Worm (Caenorhabditis elegans) whole organism, midembryonic: ENCODE data around the gene T13G4.4.
"Not testable (repeated sequence)": the region's sequence is repeated elsewhere in the genome, so short reads cannot be mapped to it uniquely, and the experiment has no call there.

ENCODE experiments used
- flt-1 ChIP-seq: fragments of 200-800 bp; sonication (Bioruptor generic); IDR thresholded peaks from 2 replicates; pipeline ENCODE4 v1.3.6; 2022; ENCODE audit warnings: missing genetic modification characterization, missing compliant biosample characterization
- klf-2 ChIP-seq: fragments of 200-800 bp; sonication (Bioruptor generic); conservative IDR thresholded peaks from 2 replicates; pipeline ENCODE4 v1.3.6; 2022; ENCODE audit warnings: missing genetic modification reagents, missing genetic modification characterization, missing compliant biosample characterization
- ref-1 ChIP-seq: fragments of 200-800 bp; sonication (Bioruptor generic); conservative IDR thresholded peaks from 2 replicates; pipeline ENCODE4 v1.3.6; 2022; ENCODE audit warnings: missing genetic modification reagents, missing genetic modification characterization, missing compliant biosample characterization

DNA sequence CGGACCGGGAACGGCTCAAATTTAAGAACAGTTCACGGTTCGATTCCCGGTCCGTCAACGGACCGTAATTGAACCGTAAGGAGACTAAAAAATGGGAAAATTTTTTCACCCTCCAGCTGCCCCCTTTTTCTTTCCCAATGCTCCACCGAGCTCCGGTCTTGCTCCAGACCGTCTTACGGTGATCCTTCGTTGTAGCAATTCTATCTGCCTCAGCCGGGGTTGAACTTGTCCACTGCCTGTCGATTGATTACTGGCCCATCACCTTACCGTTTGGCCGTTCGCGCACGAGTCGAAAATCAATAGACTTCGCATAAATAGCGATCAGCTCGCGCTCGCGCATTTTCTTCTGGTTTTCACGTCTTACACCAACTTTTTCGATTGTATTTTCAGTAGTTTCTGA lies 42.4 kb upstream of the T13G4.4 start:
- not testable (repeated sequence) for TF ChIP-seq ref-1 (GFP tag; lab: Robert Waterston, UW); klf-2
- TF ChIP-seq flt-1 = peak; percentile 41; the same call in 1 of the 2 replicates
